Worm (Caenorhabditis elegans) whole organism, early embryonic: ENCODE data around the gene hrg-2.

ENCODE experiments used
- B0310.2 ChIP-seq: sonication (generic microtip); optimal IDR thresholded peaks from 2 replicates; lab custom pipeline; 2016; ENCODE audit warnings: mild to moderate bottlenecking, missing genetic modification characterization, missing compliant biosample characterization
- F13C5.2 ChIP-seq: sonication (generic microtip); optimal IDR thresholded peaks from 2 replicates; lab custom pipeline; 2017; ENCODE audit warnings: mild to moderate bottlenecking, missing genetic modification characterization, inconsistent platforms, missing compliant biosample characterization
- aly-1 ChIP-seq: sonication (generic microtip); optimal IDR thresholded peaks from 2 replicates; lab custom pipeline; 2016; ENCODE audit warnings: missing genetic modification characterization, missing compliant biosample characterization
- ama-1 ChIP-seq: fragments of 150-350 bp; optimal IDR thresholded peaks from 2 replicates; lab custom pipeline; 2014
- ceh-13 ChIP-seq: fragments of 200-800 bp; sonication (Bioruptor generic); optimal IDR thresholded peaks from 2 replicates; lab custom pipeline; 2018; ENCODE audit warnings: mild to moderate bottlenecking, missing genetic modification characterization, missing compliant biosample characterization
- ceh-36 ChIP-seq: sonication (generic microtip); optimal IDR thresholded peaks from 2 replicates; lab custom pipeline; 2016; ENCODE audit warnings: missing genetic modification characterization, inconsistent platforms, missing compliant biosample characterization
- ets-7 ChIP-seq: sonication (generic microtip); optimal IDR thresholded peaks from 2 replicates; lab custom pipeline; 2016; ENCODE audit warnings: missing genotype, missing genetic modification characterization, missing compliant biosample characterization
- flt-1 ChIP-seq: fragments of 200-800 bp; sonication (Bioruptor generic); IDR thresholded peaks from 2 replicates; pipeline ENCODE4 v1.3.6; 2022; ENCODE audit warnings: missing genetic modification characterization, missing compliant biosample characterization
- hmbx-1 ChIP-seq: sonication (generic microtip); optimal IDR thresholded peaks from 2 replicates; lab custom pipeline; 2016; ENCODE audit warnings: mild to moderate bottlenecking, missing genetic modification characterization, missing compliant biosample characterization
- hmg-4 ChIP-seq: fragments of 200-800 bp; sonication (Bioruptor generic); optimal IDR thresholded peaks from 2 replicates; lab custom pipeline; 2018; ENCODE audit warnings: mild to moderate bottlenecking, missing genetic modification characterization, missing compliant biosample characterization
- hnd-1 ChIP-seq: sonication (generic microtip); optimal IDR thresholded peaks from 2 replicates; lab custom pipeline; 2016; ENCODE audit warnings: missing genetic modification characterization, missing compliant biosample characterization
- pes-1 ChIP-seq: fragments of 200-800 bp; sonication (Bioruptor generic); IDR thresholded peaks from 2 replicates; pipeline ENCODE4 v1.3.6; 2022; ENCODE audit warnings: missing genetic modification reagents, missing genetic modification characterization, missing compliant biosample characterization
- scrt-1 ChIP-seq: fragments of 200-800 bp; sonication (Bioruptor generic); IDR thresholded peaks from 2 replicates; pipeline ENCODE4 v1.3.6; 2022; ENCODE audit warnings: missing genetic modification characterization, missing compliant biosample characterization
- sea-1 ChIP-seq: fragments of 200-800 bp; sonication (Bioruptor generic); conservative IDR thresholded peaks from 2 replicates; pipeline ENCODE4 v1.3.6; 2022; ENCODE audit warnings: missing genetic modification characterization, missing compliant biosample characterization
- tbx-11 ChIP-seq: fragments of 200-800 bp; sonication (Bioruptor generic); IDR thresholded peaks from 2 replicates; pipeline ENCODE4 v1.3.6; 2022; ENCODE audit warnings: missing genetic modification characterization, missing compliant biosample characterization
- tbx-37 ChIP-seq: fragments of 200-800 bp; sonication (Bioruptor generic); conservative IDR thresholded peaks from 2 replicates; pipeline ENCODE4 v1.3.6; 2022; ENCODE audit warnings: missing genetic modification reagents, missing genetic modification characterization, missing compliant biosample characterization
- tra-4 ChIP-seq: sonication (generic microtip); optimal IDR thresholded peaks from 2 replicates; lab custom pipeline; 2017; ENCODE audit warnings: missing genetic modification characterization, missing compliant biosample characterization

Gene hrg-2

ce11 chrV:12410416-12411001, at the start of gene hrg-2:
Gene hrg-2, minus strand, starts transcription at chrV:12410513.
- TF ChIP-seq hnd-1 (no peak), hmbx-1 (tag; lab: Kevin White, UChicago) (no peak), hmg-4 (GFP tag; lab: Kevin White, UChicago) (no peak), tbx-11 (GFP tag; lab: Robert Waterston, UW) (no peak), tra-4 (tag; lab: Kevin White, UChicago) (no peak), sea-1 (GFP tag; lab: Robert Waterston, UW) (no peak), aly-1 (tag; lab: Kevin White, UChicago) (no peak), F13C5.2 (no peak), pes-1 (GFP tag; lab: Robert Waterston, UW) (no peak), B0310.2 (tag; lab: Kevin White, UChicago) (no peak), flt-1 (GFP tag; lab: Robert Waterston, UW) (no peak), scrt-1 (GFP tag; lab: Robert Waterston, UW) (no peak), ama-1 (lab: Kevin White, UChicago) (no peak)

DNA sequence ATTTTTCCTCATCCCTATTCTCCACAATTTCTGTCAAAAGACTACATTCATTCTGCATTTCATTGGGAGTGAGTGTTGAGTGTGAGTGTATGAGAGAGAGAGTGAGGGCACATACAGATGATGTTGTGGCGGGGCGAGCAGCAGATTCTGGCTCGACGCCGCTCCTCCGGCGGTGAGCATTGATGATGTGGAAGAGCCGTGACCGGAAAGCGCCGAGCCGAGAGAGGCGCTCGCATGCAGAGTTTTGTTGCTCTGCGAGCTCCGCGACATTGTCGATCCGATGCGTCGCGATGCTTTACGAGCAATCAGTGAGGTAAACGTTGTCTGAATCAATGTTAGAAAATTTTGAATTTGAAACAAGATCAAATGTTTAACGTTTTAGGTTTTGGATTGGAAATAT, 45.4 kb upstream of the hrg-2 start:
- no peak for TF ChIP-seq aly-1 (tag; lab: Kevin White, UChicago)
- no peak for TF ChIP-seq hmbx-1 (tag; lab: Kevin White, UChicago)
- TF ChIP-seq hnd-1, result no peak
- no peak for TF ChIP-seq tbx-37 (GFP tag; lab: Robert Waterston, UW)
- TF ChIP-seq ceh-13 (GFP tag; lab: Kevin White, UChicago), result no peak
- no peak for TF ChIP-seq B0310.2 (tag; lab: Kevin White, UChicago)
- TF ChIP-seq tra-4 (tag; lab: Kevin White, UChicago), result no peak
- TF ChIP-seq flt-1 (GFP tag; lab: Robert Waterston, UW), result no peak

- TF ChIP-seq ceh-13 (GFP tag; lab: Kevin White, UChicago) (no peak), F13C5.2 (peak; percentile 17), tbx-11 (GFP tag; lab: Robert Waterston, UW) (no peak)
Measured at ce11 chrV:12450441-12450840, 40.1 kb upstream of the hrg-2 start, which contains the start of gene F28C1.1. Gene F28C1.1, plus strand, starts transcription at chrV:12450805.

- TF ChIP-seq F13C5.2 (no peak), tbx-37 (GFP tag; lab: Robert Waterston, UW) (no peak), pes-1 (GFP tag; lab: Robert Waterston, UW) (no peak), ceh-13 (GFP tag; lab: Kevin White, UChicago) (no peak), hmbx-1 (tag; lab: Kevin White, UChicago) (no peak), aly-1 (tag; lab: Kevin White, UChicago) (no peak), tbx-11 (GFP tag; lab: Robert Waterston, UW) (no peak), hnd-1 (no peak), hmg-4 (GFP tag; lab: Kevin White, UChicago) (no peak)
Measured at ce11 chrV:12449902-12450301, 39.6 kb upstream of the hrg-2 start, which contains the start of gene C54D10.10. Gene C54D10.10, minus strand, starts transcription at chrV:12450002.

ce11 chrV:12446895-12447294, 36.6 kb upstream of the hrg-2 start, which contains the start of the genes pals-38 and C54D10.9:
Gene pals-38, minus strand, starts transcription at chrV:12446995.
Gene C54D10.9, plus strand, starts transcription at chrV:12447153.
- TF ChIP-seq tbx-37 (GFP tag; lab: Robert Waterston, UW) (no peak), ama-1 (lab: Kevin White, UChicago) (no peak), ceh-36 (tag; lab: Kevin White, UChicago) (no peak), hmg-4 (GFP tag; lab: Kevin White, UChicago) (no peak), ets-7 (tag; lab: Kevin White, UChicago) (no peak), pes-1 (GFP tag; lab: Robert Waterston, UW) (no peak), hnd-1 (no peak), flt-1 (GFP tag; lab: Robert Waterston, UW) (no peak), B0310.2 (tag; lab: Kevin White, UChicago) (no peak)

DNA sequence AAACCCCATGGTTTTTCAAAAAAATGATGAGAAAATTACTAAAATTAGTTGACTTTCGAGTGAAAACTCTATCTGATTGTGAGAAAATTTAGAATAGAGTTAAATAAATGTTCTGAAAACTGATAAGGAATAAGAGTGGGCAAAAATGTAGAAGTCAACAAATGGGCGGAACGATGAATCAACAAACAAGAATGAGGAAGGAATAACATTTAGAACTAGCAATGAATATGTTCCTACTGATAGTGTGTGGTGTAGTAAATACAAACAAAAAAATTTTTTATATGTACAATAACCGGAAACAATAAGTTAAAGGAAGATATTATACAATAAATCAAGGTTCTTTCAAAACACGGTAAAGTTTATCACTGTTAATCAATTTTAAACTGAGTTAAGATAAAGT, 33.4 kb upstream of the hrg-2 start, which contains the start of gene pals-39:
Gene pals-39, minus strand, starts transcription at position 101 of the 400 bp plus-strand sequence.
- TF ChIP-seq F13C5.2, result no peak
- no peak for TF ChIP-seq hnd-1
- no peak for TF ChIP-seq B0310.2 (tag; lab: Kevin White, UChicago)
- TF ChIP-seq pes-1 (GFP tag; lab: Robert Waterston, UW), result no peak
- no peak for TF ChIP-seq tra-4 (tag; lab: Kevin White, UChicago)
- TF ChIP-seq hmg-4 (GFP tag; lab: Kevin White, UChicago), result no peak
- TF ChIP-seq hmbx-1 (tag; lab: Kevin White, UChicago), result no peak
- TF ChIP-seq ama-1 (lab: Kevin White, UChicago), result no peak
- TF ChIP-seq scrt-1 (GFP tag; lab: Robert Waterston, UW), result no peak
- TF ChIP-seq sea-1 (GFP tag; lab: Robert Waterston, UW), result no peak
- TF ChIP-seq ceh-13 (GFP tag; lab: Kevin White, UChicago), result no peak

DNA sequence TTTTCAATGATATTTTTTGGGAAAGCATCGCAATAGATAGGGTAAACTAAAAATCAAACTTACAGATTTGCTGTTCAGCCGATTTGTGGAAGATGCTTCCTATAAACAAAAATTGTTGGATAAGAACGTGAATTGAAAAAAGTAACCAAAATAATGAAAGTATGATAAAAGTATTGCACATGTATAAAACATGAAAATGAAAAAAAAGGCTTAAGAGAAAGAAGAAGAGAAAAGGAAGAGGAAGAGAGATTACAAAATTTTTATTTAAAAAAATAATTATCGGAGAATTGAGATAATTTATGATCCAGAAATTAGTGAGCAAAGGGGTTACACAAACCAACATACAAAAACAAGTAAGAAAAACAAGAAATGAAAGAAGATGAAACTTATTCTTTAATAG, 31.1 kb upstream of the hrg-2 start, which contains the start of gene pals-37:
Gene pals-37, minus strand, starts transcription at position 101 of the 400 bp plus-strand sequence.
- TF ChIP-seq hmbx-1 (tag; lab: Kevin White, UChicago) (no peak), hnd-1 (no peak), tra-4 (tag; lab: Kevin White, UChicago) (no peak), ama-1 (lab: Kevin White, UChicago) (no peak), tbx-11 (GFP tag; lab: Robert Waterston, UW) (no peak), flt-1 (GFP tag; lab: Robert Waterston, UW) (no peak), aly-1 (tag; lab: Kevin White, UChicago) (no peak), B0310.2 (tag; lab: Kevin White, UChicago) (no peak), pes-1 (GFP tag; lab: Robert Waterston, UW) (no peak), F13C5.2 (no peak), sea-1 (GFP tag; lab: Robert Waterston, UW) (no peak), hmg-4 (GFP tag; lab: Kevin White, UChicago) (no peak)
